Worm (Caenorhabditis elegans) whole organism, late embryonic: ENCODE measurements around the gene srx-98.

Experiments
- C08G9.2 ChIP-seq: sonication (generic microtip); optimal IDR thresholded peaks from 2 replicates; lab custom pipeline; 2016; ENCODE audit warnings: mild to moderate bottlenecking, missing genetic modification characterization, moderate library complexity, missing compliant biosample characterization
- C38D4.7 ChIP-seq: fragments of 200-800 bp; sonication (Bioruptor generic); optimal IDR thresholded peaks from 2 replicates; lab custom pipeline; 2018; ENCODE audit warnings: mild to moderate bottlenecking, missing genetic modification characterization, moderate library complexity, missing compliant biosample characterization
- F13H6.1 ChIP-seq: sonication (generic microtip); optimal IDR thresholded peaks from 2 replicates; lab custom pipeline; 2016; ENCODE audit warnings: missing genetic modification characterization, missing compliant biosample characterization
- K02D7.2 ChIP-seq: sonication (generic microtip); optimal IDR thresholded peaks from 2 replicates; lab custom pipeline; 2017; ENCODE audit warnings: mild to moderate bottlenecking, missing genetic modification characterization, missing compliant biosample characterization
- K09A11.1 ChIP-seq: sonication (generic microtip); optimal IDR thresholded peaks from 2 replicates; lab custom pipeline; 2017; ENCODE audit warnings: antibody characterized with exemption, mild to moderate bottlenecking, missing genetic modification characterization, missing compliant biosample characterization; ENCODE audit not compliant: insufficient read depth
- Y22D7AL.16 ChIP-seq: sonication (generic microtip); optimal IDR thresholded peaks from 2 replicates; lab custom pipeline; 2016; ENCODE audit warnings: missing genetic modification characterization, missing compliant biosample characterization
- ahr-1 ChIP-seq: sonication (generic microtip); optimal IDR thresholded peaks from 2 replicates; lab custom pipeline; 2016; ENCODE audit warnings: missing genetic modification characterization, missing compliant biosample characterization
- ceh-14 ChIP-seq: sonication (generic microtip); optimal IDR thresholded peaks from 2 replicates; lab custom pipeline; 2016; ENCODE audit warnings: missing genotype, missing genetic modification characterization, missing compliant biosample characterization
- ceh-18 ChIP-seq: sonication (generic microtip); optimal IDR thresholded peaks from 2 replicates; lab custom pipeline; 2016; ENCODE audit warnings: missing genetic modification characterization, missing compliant biosample characterization
- ceh-22 ChIP-seq: sonication (generic microtip); optimal IDR thresholded peaks from 2 replicates; lab custom pipeline; 2017; ENCODE audit warnings: missing biosample characterization, missing genetic modification characterization
- ceh-24 ChIP-seq: sonication (generic microtip); optimal IDR thresholded peaks from 2 replicates; lab custom pipeline; 2016; ENCODE audit warnings: mild to moderate bottlenecking, missing genetic modification characterization, missing compliant biosample characterization
- ceh-45 ChIP-seq: fragments of 200-800 bp; sonication (Bioruptor generic); IDR thresholded peaks from 2 replicates; pipeline ENCODE4 v1.3.6; 2022; ENCODE audit warnings: missing genetic modification reagents, missing genetic modification characterization, missing compliant biosample characterization
- ceh-48 ChIP-seq: sonication (generic microtip); optimal IDR thresholded peaks from 2 replicates; lab custom pipeline; 2016; ENCODE audit warnings: missing genetic modification characterization, inconsistent platforms, missing compliant biosample characterization
- ceh-6 ChIP-seq: fragments of 200-800 bp; sonication (Bioruptor generic); optimal IDR thresholded peaks from 2 replicates; lab custom pipeline; 2018; ENCODE audit warnings: mild to moderate bottlenecking, missing genetic modification characterization, missing compliant biosample characterization
- ceh-9 ChIP-seq: sonication (generic microtip); optimal IDR thresholded peaks from 2 replicates; lab custom pipeline; 2016; ENCODE audit warnings: mild to moderate bottlenecking, missing genetic modification characterization, inconsistent platforms, missing compliant biosample characterization
- dmd-4 ChIP-seq: sonication (generic microtip); optimal IDR thresholded peaks from 2 replicates; lab custom pipeline; 2016; ENCODE audit warnings: borderline replicate concordance, missing genetic modification characterization, missing compliant biosample characterization
- dve-1 ChIP-seq: sonication (generic microtip); optimal IDR thresholded peaks from 2 replicates; lab custom pipeline; 2017; ENCODE audit warnings: antibody characterized with exemption, mild to moderate bottlenecking, missing genetic modification characterization, missing compliant biosample characterization
- elt-2 ChIP-seq: sonication (generic microtip); optimal IDR thresholded peaks from 2 replicates; lab custom pipeline; 2016; ENCODE audit warnings: missing genetic modification reagents, missing genetic modification characterization, missing compliant biosample characterization
- elt-4 ChIP-seq: sonication (generic microtip); optimal IDR thresholded peaks from 2 replicates; lab custom pipeline; 2016; ENCODE audit warnings: missing genetic modification characterization, missing compliant biosample characterization
- ets-4 ChIP-seq: sonication (generic microtip); optimal IDR thresholded peaks from 2 replicates; lab custom pipeline; 2016; ENCODE audit warnings: missing genetic modification characterization, missing compliant biosample characterization
- eyg-1 ChIP-seq: sonication (generic microtip); optimal IDR thresholded peaks from 2 replicates; lab custom pipeline; 2016; ENCODE audit warnings: missing genotype, missing genetic modification characterization, missing compliant biosample characterization
- fax-1 ChIP-seq: sonication (generic microtip); optimal IDR thresholded peaks from 2 replicates; lab custom pipeline; 2016; ENCODE audit warnings: missing genotype, missing genetic modification characterization, missing compliant biosample characterization
- gmeb-2 ChIP-seq: sonication (generic microtip); optimal IDR thresholded peaks from 2 replicates; lab custom pipeline; 2016; ENCODE audit warnings: missing genetic modification characterization, inconsistent platforms, missing compliant biosample characterization
- hlh-13 ChIP-seq: fragments of 200-800 bp; sonication (Bioruptor generic); optimal IDR thresholded peaks from 2 replicates; lab custom pipeline; 2018; ENCODE audit warnings: mild to moderate bottlenecking, missing genetic modification characterization, missing compliant biosample characterization
- hlh-15 ChIP-seq: sonication (generic microtip); optimal IDR thresholded peaks from 2 replicates; lab custom pipeline; 2016; ENCODE audit warnings: missing genetic modification characterization, missing compliant biosample characterization
- hlh-30 ChIP-seq: sonication (generic microtip); optimal IDR thresholded peaks from 2 replicates; lab custom pipeline; 2017; ENCODE audit warnings: antibody characterized with exemption, missing genetic modification characterization, missing compliant biosample characterization; ENCODE audit not compliant: insufficient read depth
- hlh-6 ChIP-seq: sonication (generic microtip); optimal IDR thresholded peaks from 2 replicates; lab custom pipeline; 2016; ENCODE audit warnings: missing genotype, missing genetic modification characterization, missing compliant biosample characterization
- hlh-8 ChIP-seq: sonication (generic microtip); optimal IDR thresholded peaks from 2 replicates; lab custom pipeline; 2016; ENCODE audit warnings: missing genotype, missing genetic modification characterization, missing compliant biosample characterization
- lim-6 ChIP-seq: sonication (generic microtip); optimal IDR thresholded peaks from 2 replicates; lab custom pipeline; 2016; ENCODE audit warnings: missing genetic modification characterization, missing compliant biosample characterization
- lin-11 ChIP-seq: fragments of 200-800 bp; sonication (Bioruptor generic); optimal IDR thresholded peaks from 2 replicates; lab custom pipeline; 2018; ENCODE audit warnings: mild to moderate bottlenecking, missing genetic modification characterization, missing compliant biosample characterization
- mec-3 ChIP-seq: sonication (generic microtip); optimal IDR thresholded peaks from 2 replicates; lab custom pipeline; 2016; ENCODE audit warnings: borderline replicate concordance, missing genetic modification characterization, missing compliant biosample characterization
- nfya-1 ChIP-seq: sonication (generic microtip); optimal IDR thresholded peaks from 2 replicates; lab custom pipeline; 2017; ENCODE audit warnings: missing genetic modification characterization, mild to moderate bottlenecking, missing compliant biosample characterization, antibody characterized with exemption, moderate library complexity
- nhr-11 ChIP-seq: fragments of 150-350 bp; optimal IDR thresholded peaks from 2 replicates; lab custom pipeline; 2014; ENCODE audit warnings: missing biosample characterization, missing genetic modification characterization
- pha-2 ChIP-seq: sonication (generic microtip); optimal IDR thresholded peaks from 2 replicates; lab custom pipeline; 2017; ENCODE audit warnings: mild to moderate bottlenecking, missing genetic modification characterization, missing compliant biosample characterization
- pha-4 ChIP-seq: fragments of 150-350 bp; optimal IDR thresholded peaks from 2 replicates; lab custom pipeline; 2018; ENCODE audit warnings: missing biosample characterization, missing genetic modification reagents, missing genetic modification characterization
- pros-1 ChIP-seq: fragments of 150-350 bp; optimal IDR thresholded peaks from 2 replicates; lab custom pipeline; 2014; ENCODE audit warnings: missing biosample characterization, missing genetic modification reagents, missing genetic modification characterization
- sox-2 ChIP-seq: fragments of 200-800 bp; sonication (Bioruptor generic); IDR thresholded peaks from 2 replicates; pipeline ENCODE4 v1.3.6; 2022; ENCODE audit warnings: missing genetic modification reagents, missing genetic modification characterization, missing compliant biosample characterization
- sox-4 ChIP-seq: sonication (generic microtip); optimal IDR thresholded peaks from 2 replicates; lab custom pipeline; 2017; ENCODE audit warnings: mild to moderate bottlenecking, missing genetic modification characterization, inconsistent platforms, missing compliant biosample characterization
- ttx-3 ChIP-seq: sonication (generic microtip); optimal IDR thresholded peaks from 2 replicates; lab custom pipeline; 2016; ENCODE audit warnings: missing genetic modification reagents, missing genetic modification characterization, missing compliant biosample characterization
- unc-42 ChIP-seq: sonication (generic microtip); optimal IDR thresholded peaks from 2 replicates; lab custom pipeline; 2016; ENCODE audit warnings: missing genotype, missing genetic modification characterization, missing compliant biosample characterization
- unc-55 ChIP-seq: sonication (generic microtip); optimal IDR thresholded peaks from 2 replicates; lab custom pipeline; 2017; ENCODE audit warnings: missing biosample characterization, missing genetic modification reagents, missing genetic modification characterization
- unc-86 ChIP-seq: sonication (generic microtip); optimal IDR thresholded peaks from 2 replicates; lab custom pipeline; 2016; ENCODE audit warnings: missing genetic modification characterization, missing compliant biosample characterization
- ztf-16 ChIP-seq: sonication (generic microtip); optimal IDR thresholded peaks from 2 replicates; lab custom pipeline; 2017; ENCODE audit warnings: missing genetic modification characterization, missing compliant biosample characterization

Gene srx-98

ce11 chrII:3682770-3683234 lies 11.9 kb upstream of the srx-98 start, which contains the start of gene F19B10.1:
Gene F19B10.1, plus strand, starts transcription at chrII:3683184.
- no peak for TF ChIP-seq ceh-45
- no peak for TF ChIP-seq sox-4 (tag; lab: Kevin White, UChicago)
- no peak for TF ChIP-seq ztf-16 (tag; lab: Kevin White, UChicago)
- TF ChIP-seq elt-2 (tag; lab: Kevin White, UChicago) = no peak
- TF ChIP-seq ceh-6 = no peak
- peak; percentile 11 for TF ChIP-seq ceh-18 (tag; lab: Kevin White, UChicago)
- no peak for TF ChIP-seq ttx-3
- TF ChIP-seq gmeb-2 = no peak
- no peak for TF ChIP-seq Y22D7AL.16 (tag; lab: Kevin White, UChicago)
- no peak for TF ChIP-seq lin-11 (tag; lab: Kevin White, UChicago)
- no peak for TF ChIP-seq sox-2
- TF ChIP-seq C38D4.7 = no peak
- TF ChIP-seq eyg-1 (tag; lab: Kevin White, UChicago) = no peak
- no peak for TF ChIP-seq mec-3 (tag; lab: Kevin White, UChicago)
- no peak for TF ChIP-seq pha-2 (tag; lab: Kevin White, UChicago)
- TF ChIP-seq pros-1 (tag; lab: Kevin White, UChicago) = no peak
- no peak for TF ChIP-seq lim-6
- TF ChIP-seq ceh-48 = no peak
- no peak for TF ChIP-seq ceh-22 (tag; lab: Kevin White, UChicago)
- no peak for TF ChIP-seq hlh-15 (tag; lab: Kevin White, UChicago)
- TF ChIP-seq hlh-30 = peak; percentile 94
- TF ChIP-seq nhr-11 (tag; lab: Kevin White, UChicago) = no peak
- TF ChIP-seq fax-1 (tag; lab: Kevin White, UChicago) = no peak
- no peak for TF ChIP-seq K02D7.2
- peak; percentile 62 for TF ChIP-seq unc-55 (GFP tag; lab: Kevin White, UChicago)
- no peak for TF ChIP-seq dmd-4 (tag; lab: Kevin White, UChicago)
- TF ChIP-seq ceh-14 (tag; lab: Kevin White, UChicago) = no peak
- no peak for TF ChIP-seq elt-4
- no peak for TF ChIP-seq hlh-6 (tag; lab: Kevin White, UChicago)
- TF ChIP-seq ceh-24 = no peak
- TF ChIP-seq hlh-13 (GFP tag; lab: Kevin White, UChicago) = no peak
- no peak for TF ChIP-seq ahr-1 (tag; lab: Kevin White, UChicago)
- TF ChIP-seq hlh-8 (tag; lab: Kevin White, UChicago) = no peak
- no peak for TF ChIP-seq F13H6.1 (tag; lab: Kevin White, UChicago)
- TF ChIP-seq C08G9.2 = no peak
- TF ChIP-seq ets-4 (tag; lab: Kevin White, UChicago) = no peak
- TF ChIP-seq ceh-9 (tag; lab: Kevin White, UChicago) = no peak
- TF ChIP-seq nfya-1 (tag; lab: Kevin White, UChicago) = peak; percentile 39
- no peak for TF ChIP-seq unc-86
- no peak for TF ChIP-seq dve-1 (tag; lab: Kevin White, UChicago)
- TF ChIP-seq unc-42 (tag; lab: Kevin White, UChicago) = peak; percentile 14
- no peak for TF ChIP-seq pha-4 (tag; lab: Kevin White, UChicago)
- no peak for TF ChIP-seq K09A11.1
